Worm (Caenorhabditis elegans) whole organism, L4 larva: ENCODE results near the gene sru-31.
A peak's percentile ranks its signal among the peaks of the same experiment; 100 is the strongest.

Source experiments
- F10B5.3 ChIP-seq: sonication (generic microtip); optimal IDR thresholded peaks from 2 replicates; lab custom pipeline; 2016; ENCODE audit warnings: mild to moderate bottlenecking, missing genetic modification characterization, missing compliant biosample characterization
- F26F4.8 ChIP-seq: fragments of 200-800 bp; sonication (Bioruptor generic); conservative IDR thresholded peaks from 2 replicates; pipeline ENCODE4 v1.3.6; 2022; ENCODE audit warnings: missing genetic modification characterization, missing compliant biosample characterization
- F37D6.2 ChIP-seq: sonication (generic microtip); optimal IDR thresholded peaks from 2 replicates; lab custom pipeline; 2016; ENCODE audit warnings: mild to moderate bottlenecking, missing genetic modification characterization, missing compliant biosample characterization
- Y105C5A.15 ChIP-seq: fragments of 200-800 bp; sonication (Bioruptor generic); IDR thresholded peaks from 2 replicates; pipeline ENCODE4 v1.3.6; 2022; ENCODE audit warnings: missing genetic modification characterization, missing compliant biosample characterization
- Y48G9A.11 ChIP-seq: fragments of 200-800 bp; sonication (Bioruptor generic); IDR thresholded peaks from 2 replicates; pipeline ENCODE4 v1.3.6; 2022; ENCODE audit warnings: missing genetic modification reagents, missing genetic modification characterization, missing compliant biosample characterization
- Y75B8A.6 ChIP-seq: fragments of 200-800 bp; sonication (Bioruptor generic); IDR thresholded peaks from 2 replicates; pipeline ENCODE4 v1.3.6; 2022; ENCODE audit warnings: missing genetic modification reagents, missing genetic modification characterization, missing compliant biosample characterization
- ZK337.2 ChIP-seq: fragments of 200-800 bp; sonication (Bioruptor generic); IDR thresholded peaks from 2 replicates; pipeline ENCODE4 v1.3.6; 2022; ENCODE audit warnings: missing genetic modification reagents, missing genetic modification characterization, missing compliant biosample characterization
- ZK546.5 ChIP-seq, 2 experiments: sonication (generic microtip); optimal IDR thresholded peaks; 2 replicates each; lab custom pipeline; 2017; ENCODE audit warnings: missing biosample characterization in 2 of 2, missing genetic modification characterization in 2 of 2
- aha-1 ChIP-seq: fragments of 150-350 bp; peaks from one replicate; lab custom pipeline; 2014; ENCODE audit warnings: missing biosample characterization, missing genetic modification characterization
- ama-1 ChIP-seq: fragments of 150-350 bp; optimal IDR thresholded peaks from 2 replicates; lab custom pipeline; 2014; ENCODE audit warnings: inconsistent platforms, mixed read lengths
- arid-1 ChIP-seq: fragments of 200-800 bp; sonication (Bioruptor generic); conservative IDR thresholded peaks from 2 replicates; pipeline ENCODE4 v1.3.6; 2022; ENCODE audit warnings: missing genetic modification reagents, missing genetic modification characterization, missing compliant biosample characterization
- ceh-28 ChIP-seq: fragments of 150-350 bp; optimal IDR thresholded peaks from 2 replicates; lab custom pipeline; 2014; ENCODE audit warnings: missing biosample characterization, missing genetic modification reagents, missing genetic modification characterization
- ceh-32 ChIP-seq: sonication (generic microtip); optimal IDR thresholded peaks from 2 replicates; lab custom pipeline; 2016; ENCODE audit warnings: mild to moderate bottlenecking, missing genetic modification characterization, missing compliant biosample characterization; ENCODE audit not compliant: poor library complexity
- cey-2 ChIP-seq: sonication (generic microtip); optimal IDR thresholded peaks from 3 replicates; lab custom pipeline; 2017; ENCODE audit warnings: missing genetic modification characterization, mild to moderate bottlenecking, missing compliant biosample characterization, antibody characterized with exemption, borderline replicate concordance; ENCODE audit not compliant: insufficient read depth
- ctbp-1 ChIP-seq: fragments of 200-800 bp; sonication (Bioruptor generic); IDR thresholded peaks from 2 replicates; pipeline ENCODE4 v1.3.6; 2022; ENCODE audit warnings: missing genetic modification reagents, missing genetic modification characterization, missing compliant biosample characterization
- daf-16 ChIP-seq, 3 experiments: sonication (generic microtip); optimal IDR thresholded peaks; 2 replicates each; lab custom pipeline; 2016 to 2017; ENCODE audit warnings: missing genetic modification characterization in 3 of 3, missing genetic modification reagents in 3 of 3, mild to moderate bottlenecking in 2 of 3, missing compliant biosample characterization in 2 of 3, missing biosample characterization in 1 of 3, moderate library complexity in 1 of 3
- daf-19 ChIP-seq: fragments of 200-800 bp; sonication (Bioruptor generic); conservative IDR thresholded peaks from 2 replicates; pipeline ENCODE4 v1.3.6; 2022; ENCODE audit warnings: missing genetic modification characterization, missing compliant biosample characterization
- duxl-1 ChIP-seq: sonication (generic microtip); optimal IDR thresholded peaks from 2 replicates; lab custom pipeline; 2016; ENCODE audit warnings: mild to moderate bottlenecking, missing genetic modification characterization, moderate library complexity, missing compliant biosample characterization; ENCODE audit not compliant: poor library complexity
- egl-43 ChIP-seq: fragments of 200-800 bp; sonication (Bioruptor generic); IDR thresholded peaks from 2 replicates; pipeline ENCODE4 v1.3.6; 2022; ENCODE audit warnings: missing genetic modification reagents, missing genetic modification characterization, missing compliant biosample characterization
- fos-1 ChIP-seq: fragments of 150-350 bp; optimal IDR thresholded peaks from 2 replicates; lab custom pipeline; 2014; ENCODE audit warnings: missing biosample characterization, missing genetic modification characterization
- hif-1 ChIP-seq, 2 experiments: sonication (generic microtip); optimal IDR thresholded peaks; 2 replicates each; lab custom pipeline; 2016 to 2017; ENCODE audit warnings: missing compliant biosample characterization in 2 of 2, missing genetic modification characterization in 2 of 2, missing genetic modification reagents in 2 of 2, missing genotype in 2 of 2, mild to moderate bottlenecking in 1 of 2
- hlh-11 ChIP-seq: fragments of 200-800 bp; sonication (Bioruptor generic); optimal IDR thresholded peaks from 2 replicates; lab custom pipeline; 2018; ENCODE audit warnings: mild to moderate bottlenecking, missing genetic modification characterization, missing compliant biosample characterization
- hlh-30 ChIP-seq: sonication (generic microtip); optimal IDR thresholded peaks from 2 replicates; lab custom pipeline; 2017; ENCODE audit warnings: antibody characterized with exemption, mild to moderate bottlenecking, missing genetic modification characterization, missing compliant biosample characterization; ENCODE audit not compliant: insufficient read depth
- jun-1 ChIP-seq: fragments of 150-350 bp; optimal IDR thresholded peaks from 2 replicates; lab custom pipeline; 2014; ENCODE audit warnings: missing biosample characterization, missing genetic modification reagents, missing genetic modification characterization
- lin-15B ChIP-seq: fragments of 150-350 bp; sonication (generic microtip); optimal IDR thresholded peaks from 3 replicates; lab custom pipeline; 2014; ENCODE audit warnings: missing biosample characterization, missing genetic modification characterization
- lin-29 ChIP-seq: fragments of 200-800 bp; sonication (Bioruptor generic); IDR thresholded peaks from 2 replicates; pipeline ENCODE4 v1.3.6; 2022; ENCODE audit warnings: missing genetic modification reagents, missing genetic modification characterization, missing compliant biosample characterization
- lin-39 ChIP-seq: fragments of 150-350 bp; optimal IDR thresholded peaks from 2 replicates; lab custom pipeline; 2014; ENCODE audit warnings: missing biosample characterization, missing genetic modification reagents, missing genetic modification characterization
- madf-9 ChIP-seq: fragments of 200-800 bp; sonication (Bioruptor generic); conservative IDR thresholded peaks from 2 replicates; pipeline ENCODE4 v1.3.6; 2022; ENCODE audit warnings: missing genetic modification reagents, missing genetic modification characterization, missing compliant biosample characterization
- mdl-1 ChIP-seq, 2 experiments: fragments of 150-350 bp in 1 of 2; sonication (generic microtip) in 1 of 2; optimal IDR thresholded peaks; 2 replicates each; lab custom pipeline; 2014 to 2017; ENCODE audit warnings: missing biosample characterization in 2 of 2, missing genetic modification characterization in 2 of 2
- mdt-29 ChIP-seq: fragments of 200-800 bp; sonication (Bioruptor generic); IDR thresholded peaks from 2 replicates; pipeline ENCODE4 v1.3.6; 2022; ENCODE audit warnings: missing genetic modification reagents, missing genetic modification characterization, missing compliant biosample characterization
- mxl-3 ChIP-seq: fragments of 200-800 bp; sonication (Bioruptor generic); optimal IDR thresholded peaks from 2 replicates; lab custom pipeline; 2018; ENCODE audit warnings: mild to moderate bottlenecking, missing genetic modification characterization, missing compliant biosample characterization
- nhr-10 ChIP-seq: fragments of 150-350 bp; optimal IDR thresholded peaks from 2 replicates; lab custom pipeline; 2014; ENCODE audit warnings: missing biosample characterization, missing genetic modification characterization
- nhr-102 ChIP-seq: sonication (generic microtip); optimal IDR thresholded peaks from 2 replicates; lab custom pipeline; 2016; ENCODE audit warnings: mild to moderate bottlenecking, missing genetic modification characterization, moderate library complexity, missing compliant biosample characterization
- nhr-111 ChIP-seq: fragments of 200-800 bp; sonication (Bioruptor generic); optimal IDR thresholded peaks from 2 replicates; lab custom pipeline; 2018; ENCODE audit warnings: mild to moderate bottlenecking, missing genetic modification characterization, missing compliant biosample characterization
- nhr-237 ChIP-seq: sonication (generic microtip); optimal IDR thresholded peaks from 2 replicates; lab custom pipeline; 2017; ENCODE audit warnings: missing biosample characterization, missing genetic modification characterization
- nhr-25 ChIP-seq: sonication (generic microtip); optimal IDR thresholded peaks from 2 replicates; lab custom pipeline; 2017; ENCODE audit warnings: missing genetic modification characterization, mild to moderate bottlenecking, missing compliant biosample characterization, antibody characterized with exemption, moderate library complexity, borderline replicate concordance; ENCODE audit not compliant: insufficient read depth
- nhr-28 ChIP-seq: fragments of 150-350 bp; optimal IDR thresholded peaks from 2 replicates; lab custom pipeline; 2014; ENCODE audit warnings: missing biosample characterization, missing genetic modification characterization
- nhr-48 ChIP-seq: sonication (generic microtip); optimal IDR thresholded peaks from 2 replicates; lab custom pipeline; 2016; ENCODE audit warnings: mild to moderate bottlenecking, missing genetic modification characterization, missing compliant biosample characterization
- nhr-76 ChIP-seq: fragments of 150-350 bp; optimal IDR thresholded peaks from 2 replicates; lab custom pipeline; 2014; ENCODE audit warnings: missing biosample characterization, missing genetic modification characterization
- pha-4 ChIP-seq, 2 experiments: fragments of 150-350 bp in 1 of 2; fragments of 200-800 bp in 1 of 2; sonication (Bioruptor generic) in 1 of 2; IDR thresholded peaks in 1 of 2; optimal IDR thresholded peaks in 1 of 2; 2 replicates each; pipeline versions ENCODE4 v1.3.6 to Lab custom; 2014 to 2022; ENCODE audit warnings: missing genetic modification characterization in 2 of 2, missing genetic modification reagents in 2 of 2, missing biosample characterization in 1 of 2, missing compliant biosample characterization in 1 of 2
- spr-1 ChIP-seq: sonication (generic microtip); optimal IDR thresholded peaks from 2 replicates; lab custom pipeline; 2016; ENCODE audit warnings: mild to moderate bottlenecking, missing genetic modification characterization, missing compliant biosample characterization
- unc-130 ChIP-seq: sonication (generic microtip); optimal IDR thresholded peaks from 2 replicates; lab custom pipeline; 2016; ENCODE audit warnings: missing genetic modification reagents, missing genetic modification characterization, missing compliant biosample characterization
- unc-39 ChIP-seq: sonication (generic microtip); optimal IDR thresholded peaks from 2 replicates; lab custom pipeline; 2017; ENCODE audit warnings: missing biosample characterization, missing genetic modification characterization
- vab-7 ChIP-seq: fragments of 200-800 bp; sonication (Bioruptor generic); IDR thresholded peaks from 2 replicates; pipeline ENCODE4 v1.3.6; 2022; ENCODE audit warnings: missing genetic modification reagents, missing genetic modification characterization, missing compliant biosample characterization
- zfp-2 ChIP-seq: sonication (generic microtip); optimal IDR thresholded peaks from 2 replicates; lab custom pipeline; 2016; ENCODE audit warnings: mild to moderate bottlenecking, missing genetic modification characterization, missing compliant biosample characterization
- zip-11 ChIP-seq: fragments of 200-800 bp; sonication (Bioruptor generic); IDR thresholded peaks from 2 replicates; pipeline ENCODE4 v1.3.6; 2022; ENCODE audit warnings: missing genetic modification characterization, missing compliant biosample characterization
- zip-2 ChIP-seq: fragments of 150-350 bp; optimal IDR thresholded peaks from 2 replicates; lab custom pipeline; 2014; ENCODE audit warnings: missing biosample characterization, missing genetic modification characterization
- ztf-11 ChIP-seq: fragments of 150-350 bp; optimal IDR thresholded peaks from 2 replicates; lab custom pipeline; 2014; ENCODE audit warnings: missing biosample characterization, missing genetic modification characterization

The sru-31 gene

DNA sequence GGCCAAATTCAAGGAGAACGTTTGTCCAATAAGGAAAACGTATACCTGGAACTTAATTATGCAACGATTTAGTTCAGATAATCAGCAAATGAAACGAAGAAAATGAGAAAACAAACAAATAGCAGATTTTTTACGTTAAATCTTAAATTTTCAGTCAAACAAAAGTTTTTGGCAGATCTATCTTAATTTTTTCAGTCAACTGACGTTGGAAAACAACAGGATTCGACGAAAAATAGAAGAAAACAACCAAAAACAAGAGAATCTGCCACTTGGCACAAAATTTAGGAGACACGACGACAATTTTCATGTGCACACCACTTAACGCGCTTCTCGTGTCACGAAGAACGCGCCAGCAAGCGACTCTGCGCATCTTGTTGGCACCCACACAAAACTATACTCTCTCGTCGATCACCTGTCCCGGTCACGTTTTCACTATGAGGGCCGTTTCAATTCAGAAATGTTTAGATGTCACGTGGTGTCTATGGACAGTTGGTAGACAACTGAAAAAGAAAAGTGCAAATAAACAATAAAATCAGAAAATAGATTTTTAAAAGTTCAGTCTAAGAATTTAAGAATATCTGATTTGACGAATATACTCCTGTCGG, 26.7 kb upstream of the sru-31 start, which contains the start of gene ztf-7 (continued):
- TF ChIP-seq nhr-237 (no peak), zip-2 (tag; lab: Kevin White, UChicago) (peak; percentile 70), nhr-25 (peak; percentile 85), lin-39 (tag; lab: Kevin White, UChicago) (no peak)
- TF ChIP-seq, all 104 proteins: peak for 63

DNA sequence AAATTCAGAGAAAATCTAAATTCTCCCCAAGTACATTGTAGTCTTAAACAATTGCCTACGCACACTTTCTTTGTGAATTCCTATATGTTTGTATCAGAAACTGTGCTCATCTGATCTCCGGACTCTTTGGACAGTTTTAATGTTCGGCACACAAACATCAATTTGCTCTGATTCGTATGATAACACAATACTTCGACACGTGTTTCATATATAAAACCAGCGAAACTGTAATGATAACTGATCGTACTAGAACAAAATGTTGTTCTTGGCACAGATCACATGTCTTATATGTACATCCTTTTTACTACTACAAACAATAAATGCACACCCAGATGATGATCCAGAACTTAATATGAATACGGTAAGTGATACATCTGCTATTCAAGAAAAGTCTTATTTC, 25.2 kb upstream of the sru-31 start, which contains the start of gene lipl-2:
TSS of gene lipl-2 (plus strand) at position 236 of the 400 bp plus-strand sequence.
- TF ChIP-seq ZK546.5 (tag; optimal IDR thresholded peaks at IDR 0.05; lab: Kevin White, UChicago), result no peak
- TF ChIP-seq Y105C5A.15, result no peak
- no peak for TF ChIP-seq aha-1 (tag; lab: Kevin White, UChicago)
- no peak for TF ChIP-seq lin-29 (GFP tag; lab: Robert Waterston, UW)
- no peak for TF ChIP-seq nhr-25
- TF ChIP-seq daf-16 (GFP tag; optimal IDR thresholded peaks at IDR 0.05; lab: Kevin White, UChicago), result no peak
- TF ChIP-seq daf-16 (tag; optimal IDR thresholded peaks at IDR 0.05; lab: Kevin White, UChicago), result peak; percentile 90
- no peak for TF ChIP-seq nhr-10 (tag; lab: Kevin White, UChicago)
- no peak for TF ChIP-seq arid-1 (GFP tag; lab: Robert Waterston, UW)
- TF ChIP-seq F37D6.2 (tag; lab: Kevin White, UChicago), result no peak
- no peak for TF ChIP-seq ceh-32 (tag; lab: Kevin White, UChicago)
- no peak for TF ChIP-seq vab-7
- TF ChIP-seq hif-1 (tag; optimal IDR thresholded peaks at IDR 0.05; lab: Kevin White, UChicago), result no peak
- no peak for TF ChIP-seq pha-4 (GFP tag; IDR thresholded peaks at IDR 0.05; lab: Robert Waterston, UW)
- no peak for TF ChIP-seq pha-4 (tag; optimal IDR thresholded peaks at IDR 0.05; lab: Kevin White, UChicago)
- TF ChIP-seq duxl-1, result no peak
- no peak for TF ChIP-seq daf-19 (GFP tag; lab: Robert Waterston, UW)
- no peak for TF ChIP-seq zip-11
- TF ChIP-seq ZK337.2 (GFP tag; lab: Robert Waterston, UW), result no peak
- no peak for TF ChIP-seq nhr-76
- no peak for TF ChIP-seq Y48G9A.11
- TF ChIP-seq jun-1 (tag; lab: Kevin White, UChicago), result no peak
- TF ChIP-seq spr-1 (tag; lab: Kevin White, UChicago), result no peak
- no peak for TF ChIP-seq egl-43 (GFP tag; lab: Robert Waterston, UW)
- no peak for TF ChIP-seq lin-15B (tag; lab: Kevin White, UChicago)
- TF ChIP-seq mdt-29 (GFP tag; lab: Robert Waterston, UW), result no peak
- TF ChIP-seq ceh-28 (tag; lab: Kevin White, UChicago), result no peak
- TF ChIP-seq nhr-111 (GFP tag; lab: Kevin White, UChicago), result no peak
- peak in 1 of 2 experiments; percentile 36 for TF ChIP-seq mdl-1 (tag; optimal IDR thresholded peaks at IDR 0.05; lab: Kevin White, UChicago)
- TF ChIP-seq madf-9 (GFP tag; lab: Robert Waterston, UW), result no peak
- TF ChIP-seq nhr-28 (tag; lab: Kevin White, UChicago), result peak; percentile 92
- no peak for TF ChIP-seq Y75B8A.6
- TF ChIP-seq nhr-102 (tag; lab: Kevin White, UChicago), result peak; percentile 3
- TF ChIP-seq hlh-11, result peak; percentile 82
- no peak for TF ChIP-seq fos-1 (tag; lab: Kevin White, UChicago)
- TF ChIP-seq nhr-48 (tag; lab: Kevin White, UChicago), result no peak
- TF ChIP-seq F26F4.8 (GFP tag; lab: Robert Waterston, UW), result no peak
- no peak for TF ChIP-seq ztf-11 (tag; lab: Kevin White, UChicago)
- no peak for TF ChIP-seq zfp-2 (tag; lab: Kevin White, UChicago)
- TF ChIP-seq ctbp-1 (GFP tag; lab: Robert Waterston, UW), result no peak
- no peak for TF ChIP-seq ama-1 (lab: Kevin White, UChicago)
- no peak for TF ChIP-seq F10B5.3 (tag; lab: Kevin White, UChicago)
- TF ChIP-seq cey-2 (tag; lab: Kevin White, UChicago), result no peak
- no peak for TF ChIP-seq unc-39
- peak; percentile 32 for TF ChIP-seq mxl-3 (GFP tag; lab: Kevin White, UChicago)
- TF ChIP-seq unc-130 (GFP tag; lab: Kevin White, UChicago), result no peak
- TF ChIP-seq hlh-30 (tag; lab: Kevin White, UChicago), result peak; percentile 37
